Worm (Caenorhabditis elegans): ENCODE data around the gene F35E12.10.

F35E12.10 gene

DNA sequence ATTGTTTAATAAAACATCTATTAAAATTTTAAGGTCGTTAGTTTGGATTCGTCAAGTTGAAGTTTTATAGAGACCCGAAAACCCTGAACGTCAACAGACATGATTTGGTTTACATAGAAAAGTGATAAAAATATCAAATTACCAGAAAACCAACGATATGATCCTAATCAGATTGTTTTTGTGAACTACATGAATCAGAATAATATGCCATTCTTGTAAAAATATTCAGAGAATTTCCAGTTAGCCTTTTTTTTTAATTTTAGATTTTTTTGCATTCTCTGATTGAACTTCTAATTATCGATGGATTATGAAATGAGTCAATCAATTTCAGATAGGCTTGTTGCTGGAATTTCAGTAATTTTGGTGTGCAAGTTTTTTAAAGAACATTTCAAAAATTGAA, 37.5 kb downstream of the F35E12.10 start, which contains the start of gene srx-96:
Gene srx-96, plus strand, starts transcription at position 301 of the 400 bp plus-strand sequence.
- TF ChIP-seq aly-1 (tag; optimal IDR thresholded peaks at IDR 0.05) (no peak), pes-1 (GFP tag; IDR thresholded peaks at IDR 0.05) (no peak)

DNA sequence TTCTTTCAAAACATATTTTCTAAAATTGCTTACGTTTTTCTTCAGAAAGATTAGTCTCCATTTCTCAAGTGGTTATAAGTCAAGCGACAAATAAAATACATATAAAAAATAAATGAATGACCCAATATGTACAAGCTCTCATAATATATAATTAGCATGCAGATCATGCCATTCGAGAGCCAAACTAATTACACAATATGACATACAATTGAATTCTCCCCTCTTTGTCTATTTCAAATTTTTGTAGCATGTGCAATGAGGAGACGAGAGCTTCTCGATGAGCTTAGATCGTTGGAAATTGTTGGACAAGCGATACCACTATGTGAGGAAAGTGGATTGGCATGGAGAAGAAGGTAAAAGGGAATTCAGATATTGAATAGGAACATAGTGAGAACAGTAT, 41.3 kb downstream of the F35E12.10 start, which contains the start of gene hlh-34:
Gene hlh-34, minus strand, starts transcription at position 101 of the 400 bp plus-strand sequence.
- no peak for TF ChIP-seq tra-4 (tag; optimal IDR thresholded peaks at IDR 0.05)
- TF ChIP-seq hmg-4 (GFP tag; optimal IDR thresholded peaks at IDR 0.05) = no peak
- no peak for TF ChIP-seq ceh-36 (tag; optimal IDR thresholded peaks at IDR 0.05)
- no peak for TF ChIP-seq ama-1 (optimal IDR thresholded peaks at IDR 0.05)
- TF ChIP-seq scrt-1 (GFP tag; IDR thresholded peaks at IDR 0.05) = no peak
- no peak for TF ChIP-seq tbx-11 (GFP tag; IDR thresholded peaks at IDR 0.05)
- TF ChIP-seq B0310.2 (tag; optimal IDR thresholded peaks at IDR 0.05) = no peak
- TF ChIP-seq pes-1 (GFP tag; IDR thresholded peaks at IDR 0.05) = no peak
- no peak for TF ChIP-seq sea-1 (GFP tag; conservative IDR thresholded peaks at IDR 0.05)
- TF ChIP-seq aly-1 (tag; optimal IDR thresholded peaks at IDR 0.05) = no peak
- no peak for TF ChIP-seq hnd-1 (tag; optimal IDR thresholded peaks at IDR 0.05)
- no peak for TF ChIP-seq flt-1 (GFP tag; IDR thresholded peaks at IDR 0.05)
- TF ChIP-seq hmbx-1 (tag; optimal IDR thresholded peaks at IDR 0.05) = no peak

DNA sequence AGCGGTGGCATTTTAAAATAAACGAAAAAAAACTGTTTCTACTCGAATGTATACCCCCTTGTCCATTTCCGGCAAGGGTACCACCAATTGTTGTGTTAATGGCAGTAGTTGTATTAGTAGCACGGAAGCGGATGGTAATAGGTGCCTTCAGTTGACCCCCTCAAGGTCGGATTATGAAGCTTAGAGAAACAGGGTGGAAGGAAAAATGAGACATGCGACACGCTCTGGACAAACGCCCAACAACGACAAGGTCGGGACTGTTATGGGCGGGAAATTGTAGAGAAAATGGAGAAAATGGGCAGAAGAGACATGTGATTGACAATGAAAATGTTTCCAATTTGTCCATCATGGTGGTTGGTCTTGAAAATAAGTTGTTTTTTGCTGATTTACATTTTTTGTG, 44.6 kb downstream of the F35E12.10 start, which contains the start of gene T01D3.3:
Gene T01D3.3, plus strand, starts transcription at position 312 of the 400 bp plus-strand sequence.
- TF ChIP-seq tbx-37 (GFP tag; conservative IDR thresholded peaks at IDR 0.05) = no peak
- TF ChIP-seq ceh-36 (tag; optimal IDR thresholded peaks at IDR 0.05) = peak; percentile 10
